Fruit fly (Drosophila melanogaster): ENCODE measurements around the gene CG32107.

Gene CG32107

DNA sequence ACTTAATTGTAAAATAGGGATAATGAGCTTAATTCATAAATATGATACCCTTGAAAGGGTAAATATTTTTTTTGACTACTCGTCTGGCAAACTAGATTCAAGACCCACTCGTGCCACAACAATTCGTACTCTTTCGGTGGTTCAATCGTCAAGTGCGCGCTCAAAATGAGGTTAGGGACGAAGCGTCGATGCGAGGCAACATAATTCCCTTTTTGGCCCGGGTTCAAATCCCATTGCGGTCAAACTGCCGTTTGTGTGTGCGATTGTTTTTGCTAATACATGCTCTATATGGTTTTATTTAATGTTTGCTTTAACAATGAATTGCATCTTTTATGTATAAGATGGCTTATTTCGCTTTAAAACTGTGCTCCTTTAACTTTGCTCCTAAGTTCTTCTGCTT lies 45.3 kb downstream of the CG32107 start (continued):
- no peak for TF ChIP-seq CG10979 (tag; optimal IDR thresholded peaks at IDR 0.05)
- TF ChIP-seq ham (GFP tag; IDR thresholded peaks at IDR 0.05): no peak
- peak; percentile 98 for TF ChIP-seq bigmax (GFP tag; optimal IDR thresholded peaks at IDR 0.05)
- TF ChIP-seq tgo (GFP tag; IDR thresholded peaks at IDR 0.05): no peak
- no peak for TF ChIP-seq klu (GFP tag; IDR thresholded peaks at IDR 0.05)
- no peak for TF ChIP-seq oc (tag; optimal IDR thresholded peaks at IDR 0.05)
- TF ChIP-seq crp (GFP tag; optimal IDR thresholded peaks at IDR 0.05): no peak
- TF ChIP-seq jumu (GFP tag; optimal IDR thresholded peaks at IDR 0.05): no peak
- 0 out of 2 replicates have a peak, but pooled peaks have one; percentile 33 for TF ChIP-seq chm (GFP tag; IDR thresholded peaks at IDR 0.05)
- TF ChIP-seq CG4730 (GFP tag; IDR thresholded peaks at IDR 0.05): no peak
- no peak for TF ChIP-seq CTCF (GFP tag; optimal IDR thresholded peaks at IDR 0.05)
- TF ChIP-seq vnd (GFP tag; IDR thresholded peaks at IDR 0.05; ENCODE audit: partially characterized antibody): peak; percentile 56; the same call in 2 of the 3 replicates
- no peak for TF ChIP-seq CG17568 (GFP tag; optimal IDR thresholded peaks at IDR 0.05)
- no peak for TF ChIP-seq CG14667 (GFP tag; IDR thresholded peaks at IDR 0.05)
- TF ChIP-seq pum (GFP tag; optimal IDR thresholded peaks at IDR 0.05): no peak
- no peak for TF ChIP-seq Drgx (GFP tag; IDR thresholded peaks at IDR 0.05)
- peak; percentile 36; the same call in 2 of the 3 replicates for TF ChIP-seq knrl (GFP tag; IDR thresholded peaks at IDR 0.05; ENCODE audit: partially characterized antibody)
- TF ChIP-seq Atf-2 (GFP tag; optimal IDR thresholded peaks at IDR 0.05): no peak
- TF ChIP-seq slp2 (GFP tag; optimal IDR thresholded peaks at IDR 0.05): no peak
- TF ChIP-seq Opbp (GFP tag; IDR thresholded peaks at IDR 0.05; ENCODE audit: partially characterized antibody): peak; percentile 48; the same call in 2 of the 3 replicates
- TF ChIP-seq C15 (GFP tag; IDR thresholded peaks at IDR 0.05): no peak
- peak; percentile 75 for TF ChIP-seq Ets65A (GFP tag)
- no peak for TF ChIP-seq Jarid2 (GFP tag; optimal IDR thresholded peaks at IDR 0.05)
- TF ChIP-seq gce (GFP tag; IDR thresholded peaks at IDR 0.05): no peak
- TF ChIP-seq Nf-YA (GFP tag; IDR thresholded peaks at IDR 0.05): no peak
- peak; percentile 80; the same call in 1 of the 2 replicates for TF ChIP-seq CG42726 (GFP tag; IDR thresholded peaks at IDR 0.05; ENCODE audit: partially characterized antibody)
- 0 out of 3 replicates have a peak, but pooled peaks have one; percentile 12 for TF ChIP-seq CG11695 (GFP tag; IDR thresholded peaks at IDR 0.05)
- peak; percentile 62 for TF ChIP-seq amos (GFP tag; IDR thresholded peaks at IDR 0.05; ENCODE audit: partially characterized antibody)
- no peak for TF ChIP-seq CG31441 (GFP tag; IDR thresholded peaks at IDR 0.05)
- TF ChIP-seq CG16813 (GFP tag; IDR thresholded peaks at IDR 0.05; ENCODE audit: partially characterized antibody): peak; percentile 49; the same call in 2 of the 3 replicates
- peak; percentile 51 for TF ChIP-seq bbx (GFP tag; IDR thresholded peaks at IDR 0.05; ENCODE audit: partially characterized antibody)
- no peak for TF ChIP-seq psq (GFP tag; optimal IDR thresholded peaks at IDR 0.05)
- no peak for TF ChIP-seq sc (optimal IDR thresholded peaks at IDR 0.05)
- TF ChIP-seq sc (GFP tag; optimal IDR thresholded peaks at IDR 0.05): no peak
- no peak for TF ChIP-seq corto (GFP tag; optimal IDR thresholded peaks at IDR 0.05)
- no peak for TF ChIP-seq lola (GFP tag; optimal IDR thresholded peaks at IDR 0.05)
- no peak for TF ChIP-seq da (GFP tag; optimal IDR thresholded peaks at IDR 0.05)
- peak; percentile 47; the same call in 1 of the 2 replicates for TF ChIP-seq sna (GFP tag; IDR thresholded peaks at IDR 0.05; ENCODE audit: partially characterized antibody)
- peak; percentile 56 for TF ChIP-seq tna (GFP tag; IDR thresholded peaks at IDR 0.05; ENCODE audit: partially characterized antibody)
- TF ChIP-seq CG18262 (tag; optimal IDR thresholded peaks at IDR 0.05): no peak
- no peak for TF ChIP-seq ro (GFP tag; IDR thresholded peaks at IDR 0.05)
- TF ChIP-seq CG10543 (GFP tag; optimal IDR thresholded peaks at IDR 0.05): no peak
- TF ChIP-seq CG6813 (GFP tag; optimal IDR thresholded peaks at IDR 0.05): no peak
- no peak for TF ChIP-seq H2.0 (GFP tag; IDR thresholded peaks at IDR 0.05)
- TF ChIP-seq CG8359 (GFP tag; optimal IDR thresholded peaks at IDR 0.05; ENCODE audit: borderline replicate concordance): no peak
- TF ChIP-seq en (GFP tag; optimal IDR thresholded peaks at IDR 0.05): no peak
- TF ChIP-seq CG7786 (GFP tag; optimal IDR thresholded peaks at IDR 0.05): no peak
- no peak for TF ChIP-seq btn (GFP tag; optimal IDR thresholded peaks at IDR 0.05)
- TF ChIP-seq exex (tag; optimal IDR thresholded peaks at IDR 0.05): no peak
- peak; percentile 48 for TF ChIP-seq ERR (GFP tag; optimal IDR thresholded peaks at IDR 0.05)
- no peak for TF ChIP-seq dmrt99B (tag; optimal IDR thresholded peaks at IDR 0.05)
